Worm (Caenorhabditis elegans) whole organism, late embryonic: ENCODE results near the gene W07G4.5.

Source experiments
- ceh-2 ChIP-seq: sonication (generic microtip); optimal IDR thresholded peaks from 2 replicates; lab custom pipeline; 2016; ENCODE audit warnings: missing genotype, missing genetic modification characterization, missing compliant biosample characterization
- ceh-24 ChIP-seq: sonication (generic microtip); optimal IDR thresholded peaks from 2 replicates; lab custom pipeline; 2016; ENCODE audit warnings: mild to moderate bottlenecking, missing genetic modification characterization, missing compliant biosample characterization
- ets-4 ChIP-seq: sonication (generic microtip); optimal IDR thresholded peaks from 2 replicates; lab custom pipeline; 2016; ENCODE audit warnings: missing genetic modification characterization, missing compliant biosample characterization
- odd-2 ChIP-seq: sonication (generic microtip); optimal IDR thresholded peaks from 2 replicates; lab custom pipeline; 2017; ENCODE audit warnings: antibody characterized with exemption, mild to moderate bottlenecking, missing genetic modification characterization, missing compliant biosample characterization
- pag-3 ChIP-seq: sonication (generic microtip); optimal IDR thresholded peaks from 2 replicates; lab custom pipeline; 2016; ENCODE audit warnings: missing compliant biosample characterization, missing genetic modification characterization, borderline replicate concordance
- pax-1 ChIP-seq: fragments of 150-350 bp; optimal IDR thresholded peaks from 2 replicates; lab custom pipeline; 2014; ENCODE audit warnings: missing biosample characterization, missing genetic modification characterization
- pha-4 ChIP-seq: fragments of 150-350 bp; optimal IDR thresholded peaks from 2 replicates; lab custom pipeline; 2018; ENCODE audit warnings: missing biosample characterization, missing genetic modification reagents, missing genetic modification characterization
- pqm-1 ChIP-seq: sonication (generic microtip); optimal IDR thresholded peaks from 2 replicates; lab custom pipeline; 2016; ENCODE audit warnings: missing genetic modification characterization, missing compliant biosample characterization
- sox-2 ChIP-seq: fragments of 200-800 bp; sonication (Bioruptor generic); IDR thresholded peaks from 2 replicates; pipeline ENCODE4 v1.3.6; 2022; ENCODE audit warnings: missing genetic modification reagents, missing genetic modification characterization, missing compliant biosample characterization
- sox-4 ChIP-seq: sonication (generic microtip); optimal IDR thresholded peaks from 2 replicates; lab custom pipeline; 2017; ENCODE audit warnings: mild to moderate bottlenecking, missing genetic modification characterization, inconsistent platforms, missing compliant biosample characterization
- unc-55 ChIP-seq: sonication (generic microtip); optimal IDR thresholded peaks from 2 replicates; lab custom pipeline; 2017; ENCODE audit warnings: missing biosample characterization, missing genetic modification reagents, missing genetic modification characterization

DNA sequence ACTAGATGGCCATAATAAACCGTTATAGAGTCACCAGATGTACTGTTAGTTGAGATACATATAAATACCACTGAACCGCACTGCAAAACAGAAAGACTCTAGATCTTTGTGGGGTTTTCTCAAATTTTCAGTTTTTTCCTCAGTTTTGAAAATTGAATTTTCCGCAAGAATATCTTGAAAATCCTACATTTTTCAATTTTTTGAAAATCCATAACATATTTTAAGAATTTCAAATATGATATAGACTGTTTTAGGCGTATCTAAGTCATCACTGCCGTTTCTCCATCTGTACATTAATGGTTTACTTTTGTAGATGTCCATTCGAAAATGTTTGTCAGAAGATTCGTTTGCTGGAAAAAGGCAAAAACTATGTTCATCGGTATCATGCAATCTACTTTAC, 14.1 kb downstream of the W07G4.5 start, which contains the start of gene F42E8.1:
- TF ChIP-seq sox-4 (tag; lab: Kevin White, UChicago) (no peak), pqm-1 (tag; lab: Kevin White, UChicago) (no peak), odd-2 (tag; lab: Kevin White, UChicago) (no peak), ets-4 (tag; lab: Kevin White, UChicago) (no peak), pax-1 (tag; lab: Kevin White, UChicago) (no peak), pha-4 (tag; lab: Kevin White, UChicago) (no peak), sox-2 (GFP tag; lab: Robert Waterston, UW) (no peak), pag-3 (tag; lab: Kevin White, UChicago) (no peak), ceh-2 (tag; lab: Kevin White, UChicago) (no peak), ceh-24 (tag; lab: Kevin White, UChicago) (no peak), unc-55 (GFP tag; lab: Kevin White, UChicago) (no peak)
